Worm (Caenorhabditis elegans): ENCODE results near the gene str-255.

DNA sequence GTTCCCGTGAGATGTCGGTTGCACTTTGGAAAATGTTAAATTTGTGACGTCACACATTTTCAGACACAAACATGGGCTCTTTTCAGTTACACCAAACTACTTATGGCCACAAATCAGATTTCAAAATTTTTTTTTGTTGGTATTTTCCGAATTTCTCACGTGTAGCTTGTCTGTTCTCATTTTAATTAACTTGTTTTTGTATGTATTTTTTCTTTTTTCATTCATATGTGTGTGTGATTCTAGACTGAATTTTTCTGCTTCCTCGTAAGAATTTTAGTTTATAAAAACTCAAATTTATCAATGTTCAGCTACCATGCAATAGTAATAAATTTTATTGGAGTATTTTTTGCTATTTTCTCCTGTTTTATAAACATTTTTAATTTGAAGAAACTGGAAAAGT is 6.8 kb downstream of the str-255 start, which contains the start of gene srbc-22:
- TF ChIP-seq ama-1 (optimal IDR thresholded peaks at IDR 0.05) (no peak), nfya-1 (tag; optimal IDR thresholded peaks at IDR 0.05) (no peak), fax-1 (tag; optimal IDR thresholded peaks at IDR 0.05) (no peak), npax-4 (tag; optimal IDR thresholded peaks at IDR 0.05) (no peak), fkh-10 (GFP tag; optimal IDR thresholded peaks at IDR 0.05) (no peak), dve-1 (tag; optimal IDR thresholded peaks at IDR 0.05) (no peak), rnt-1 (tag; optimal IDR thresholded peaks at IDR 0.05) (no peak), tbx-2 (tag; optimal IDR thresholded peaks at IDR 0.05) (no peak), unc-86 (tag; optimal IDR thresholded peaks at IDR 0.05) (no peak), unc-3 (GFP tag; conservative IDR thresholded peaks at IDR 0.05) (no peak), unc-3 (tag; optimal IDR thresholded peaks at IDR 0.05) (no peak), ztf-16 (tag; optimal IDR thresholded peaks at IDR 0.05) (no peak), C08G9.2 (tag; optimal IDR thresholded peaks at IDR 0.05) (no peak), hlh-8 (tag; optimal IDR thresholded peaks at IDR 0.05) (no peak), F13H6.1 (tag; optimal IDR thresholded peaks at IDR 0.05) (no peak)
